Fruit fly (Drosophila melanogaster): ENCODE measurements around the gene Odj.

Odj gene

DNA sequence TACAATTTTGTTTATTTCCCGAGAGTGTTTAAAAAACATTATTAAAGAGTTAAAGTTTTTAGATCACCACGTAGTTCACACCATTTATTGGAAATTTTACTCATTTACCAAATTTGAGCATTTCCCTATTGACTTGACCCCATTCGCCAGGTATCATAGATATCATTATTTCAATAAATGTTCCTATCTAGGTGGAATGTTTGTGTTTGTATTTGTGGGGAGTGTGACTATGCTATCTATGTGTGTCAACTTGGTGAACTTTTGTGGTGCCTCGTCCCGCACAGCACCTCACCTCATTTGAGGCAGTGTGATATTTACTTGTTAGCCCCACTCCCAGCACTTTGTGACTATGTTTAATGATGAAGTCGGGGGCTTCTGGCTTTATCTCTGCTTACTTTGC lies 19.6 kb upstream of the Odj start (continued):
- TF ChIP-seq ken (GFP tag; IDR thresholded peaks at IDR 0.05), result 0 out of 3 replicates have a peak, but pooled peaks have one; percentile 6
- TF ChIP-seq prd (optimal IDR thresholded peaks at IDR 0.05), result no peak
- 0 out of 3 replicates have a peak, but pooled peaks have one; percentile 13 for TF ChIP-seq prd (GFP tag; IDR thresholded peaks at IDR 0.05)
- no peak for TF ChIP-seq bowl (GFP tag; IDR thresholded peaks at IDR 0.05)
- no peak for TF ChIP-seq Hand (GFP tag; optimal IDR thresholded peaks at IDR 0.05)
- no peak for TF ChIP-seq gfzf (GFP tag; optimal IDR thresholded peaks at IDR 0.05)
- TF ChIP-seq sug (tag; optimal IDR thresholded peaks at IDR 0.05), result peak; percentile 41
- TF ChIP-seq MESR4 (GFP tag; optimal IDR thresholded peaks at IDR 0.05), result no peak
- TF ChIP-seq CG2678 (tag; optimal IDR thresholded peaks at IDR 0.05), result peak; percentile 49
- peak; percentile 33 for TF ChIP-seq unpg (GFP tag; optimal IDR thresholded peaks at IDR 0.05)
- peak; percentile 49 for TF ChIP-seq Fer1 (GFP tag; optimal IDR thresholded peaks at IDR 0.05)
- peak; percentile 74 for TF ChIP-seq sens (GFP tag)
- no peak for TF ChIP-seq jigr1 (GFP tag; IDR thresholded peaks at IDR 0.05)
- no peak for TF ChIP-seq stwl (tag; optimal IDR thresholded peaks at IDR 0.05)
- TF ChIP-seq H15 (GFP tag; IDR thresholded peaks at IDR 0.05), result 0 out of 3 replicates have a peak, but pooled peaks have one; percentile 26
- peak; percentile 6 for TF ChIP-seq Sox100B (GFP tag; optimal IDR thresholded peaks at IDR 0.05)
- TF ChIP-seq Dll (GFP tag; IDR thresholded peaks at IDR 0.05; ENCODE audit: partially characterized antibody), result no peak
- no peak for TF ChIP-seq CG11398 (GFP tag; optimal IDR thresholded peaks at IDR 0.05)
- peak; percentile 34 for TF ChIP-seq mirr (GFP tag; optimal IDR thresholded peaks at IDR 0.05)
- no peak for TF ChIP-seq CG11695 (GFP tag; IDR thresholded peaks at IDR 0.05)
- TF ChIP-seq MTF-1 (GFP tag; optimal IDR thresholded peaks at IDR 0.05; ENCODE audit: borderline replicate concordance), result peak; percentile 56
- 0 out of 2 replicates have a peak, but pooled peaks have one; percentile 7 for TF ChIP-seq Ptx1 (GFP tag; IDR thresholded peaks at IDR 0.05)
- no peak for TF ChIP-seq schlank (tag; optimal IDR thresholded peaks at IDR 0.05)
- TF ChIP-seq E2f1 (GFP tag; IDR thresholded peaks at IDR 0.05), result 0 out of 2 replicates have a peak, but pooled peaks have one; percentile 11
- no peak for TF ChIP-seq HLH3B (GFP tag; IDR thresholded peaks at IDR 0.05)
- TF ChIP-seq CG6813 (GFP tag; optimal IDR thresholded peaks at IDR 0.05), result peak; percentile 40
- TF ChIP-seq TFAM (GFP tag; optimal IDR thresholded peaks at IDR 0.05), result no peak
- no peak for TF ChIP-seq ro (GFP tag; IDR thresholded peaks at IDR 0.05)
- TF ChIP-seq Sry-β (GFP tag; optimal IDR thresholded peaks at IDR 0.05), result peak; percentile 18
- TF ChIP-seq zfh1 (GFP tag; IDR thresholded peaks at IDR 0.05), result 0 out of 3 replicates have a peak, but pooled peaks have one; percentile 29
- TF ChIP-seq CG31441 (GFP tag; IDR thresholded peaks at IDR 0.05), result peak; percentile 48
- TF ChIP-seq Xrp1 (GFP tag; IDR thresholded peaks at IDR 0.05), result peak; percentile 50
- TF ChIP-seq ATbp (GFP tag; optimal IDR thresholded peaks at IDR 0.05), result peak; percentile 74
- TF ChIP-seq CG1529 (GFP tag; optimal IDR thresholded peaks at IDR 0.05), result peak; percentile 60
- TF ChIP-seq CG1603 (tag; optimal IDR thresholded peaks at IDR 0.05), result peak; percentile 46
- TF ChIP-seq twi (tag; optimal IDR thresholded peaks at IDR 0.05), result peak; percentile 7
- peak; percentile 62 for TF ChIP-seq Vsx1 (GFP tag; optimal IDR thresholded peaks at IDR 0.05)
- TF ChIP-seq ewg (GFP tag; optimal IDR thresholded peaks at IDR 0.05), result no peak
- TF ChIP-seq ci (GFP tag; IDR thresholded peaks at IDR 0.05), result peak; percentile 72; the same call in 2 of the 3 replicates
- no peak for TF ChIP-seq CG32772 (GFP tag; IDR thresholded peaks at IDR 0.05)
- TF ChIP-seq cato (GFP tag; optimal IDR thresholded peaks at IDR 0.05; ENCODE audit: borderline replicate concordance), result no peak
- TF ChIP-seq lola (GFP tag; optimal IDR thresholded peaks at IDR 0.05), result peak in 1 of 3 experiments; percentile 48
- no peak for TF ChIP-seq yki (optimal IDR thresholded peaks at IDR 0.05)
- TF ChIP-seq D (optimal IDR thresholded peaks at IDR 0.05), result no peak
- peak; percentile 25 for TF ChIP-seq D (GFP tag; optimal IDR thresholded peaks at IDR 0.05)
- TF ChIP-seq salm (tag; optimal IDR thresholded peaks at IDR 0.05), result peak; percentile 48
- TF ChIP-seq nau (GFP tag; optimal IDR thresholded peaks at IDR 0.05), result peak; percentile 9
- TF ChIP-seq CG15601 (tag; optimal IDR thresholded peaks at IDR 0.05), result peak; percentile 57
- peak; percentile 28 for TF ChIP-seq CG8924 (tag; optimal IDR thresholded peaks at IDR 0.05)
- TF ChIP-seq CG34422 (GFP tag; IDR thresholded peaks at IDR 0.05), result 0 out of 3 replicates have a peak, but pooled peaks have one; percentile 15
- TF ChIP-seq CG12769 (tag; optimal IDR thresholded peaks at IDR 0.05), result peak; percentile 33
